Fruit fly (Drosophila melanogaster): ENCODE measurements around the gene ND-MNLL.

Gene ND-MNLL

DNA sequence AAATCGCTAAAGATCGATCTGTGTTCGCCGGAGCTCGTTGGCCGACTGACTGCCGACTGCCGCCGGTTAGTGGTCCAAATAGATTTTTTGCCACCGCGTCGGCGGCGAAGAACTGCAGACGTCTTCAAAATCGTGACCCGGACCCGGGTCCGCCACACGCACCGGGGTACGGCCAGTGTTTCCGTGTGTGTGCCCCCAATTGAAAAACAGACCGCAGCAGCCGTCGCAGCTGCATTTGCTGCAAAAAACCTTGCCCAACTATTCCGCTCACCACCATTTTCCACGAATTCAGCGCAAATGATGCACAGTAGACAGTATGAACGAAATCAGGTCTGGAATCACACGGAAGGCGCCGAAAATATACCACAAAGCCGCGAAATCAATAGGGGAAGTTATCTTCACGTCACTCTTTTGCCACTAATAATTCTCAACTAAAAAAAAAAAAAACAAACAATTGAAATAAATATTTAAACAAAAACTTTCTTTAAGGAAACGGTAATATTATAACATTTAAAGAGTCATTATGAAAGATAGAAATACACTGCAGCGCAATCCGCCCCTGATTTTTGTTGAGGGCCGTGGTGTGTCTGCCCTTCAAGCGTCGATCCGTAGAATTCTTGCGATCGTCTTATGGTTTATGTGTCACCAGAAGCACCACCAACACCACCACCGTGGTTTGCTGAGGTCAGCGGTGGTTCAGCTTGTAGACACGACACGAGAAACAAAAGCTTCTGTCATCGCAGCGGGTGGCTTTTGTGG, 20.2 kb downstream of the ND-MNLL start, which contains the start of gene dec:
dec (minus strand) TSS at position 51 of the 759 bp plus-strand sequence.
- peak; percentile 74 for TF ChIP-seq CG17801 (GFP tag; optimal IDR thresholded peaks at IDR 0.05; ENCODE audit: partially characterized antibody)

DNA sequence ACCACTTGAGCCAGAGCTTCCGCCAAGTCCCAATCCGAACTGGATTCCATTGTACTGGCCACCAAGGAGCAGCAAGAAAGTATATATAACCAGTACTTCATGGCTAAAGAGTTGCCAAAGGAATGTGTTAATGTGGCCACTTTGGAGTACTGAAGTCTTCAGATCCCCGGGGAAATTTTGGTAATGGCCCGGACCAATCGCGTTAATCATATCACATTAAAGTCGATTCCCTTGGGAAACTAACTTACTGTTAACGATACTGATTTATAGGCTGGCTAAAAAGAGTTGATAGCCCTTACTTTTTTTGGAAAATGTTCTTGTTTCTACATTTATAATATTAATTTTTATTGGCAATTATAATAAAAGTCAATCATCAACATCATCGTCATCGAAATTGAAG, 26.7 kb downstream of the ND-MNLL start, which contains the start of gene Ir7b:
Ir7b (minus strand) TSS at position 101 of the 400 bp plus-strand sequence.
- TF ChIP-seq CG17801 (GFP tag; optimal IDR thresholded peaks at IDR 0.05; ENCODE audit: partially characterized antibody) = no peak

DNA sequence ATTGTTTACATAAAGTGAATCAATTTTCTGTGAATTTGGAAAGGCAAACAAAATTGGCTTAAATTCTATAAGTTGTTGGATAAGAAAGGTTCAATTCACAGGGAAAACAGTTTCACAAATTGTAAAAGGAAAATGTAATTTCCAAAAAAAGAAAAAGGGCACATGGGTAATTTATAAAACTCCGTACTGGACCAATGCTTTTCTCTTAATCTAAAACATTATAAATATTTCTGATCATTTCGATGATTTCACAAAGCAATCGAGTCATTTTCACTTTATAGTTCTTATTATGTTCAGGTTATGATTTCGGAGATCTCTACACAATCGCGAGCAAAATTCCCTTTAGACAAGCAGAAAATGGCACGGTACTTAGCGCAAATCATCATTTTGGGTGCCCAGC, 35.7 kb downstream of the ND-MNLL start, which contains the start of gene CG1409:
CG1409 (plus strand) TSS at position 301 of the 400 bp plus-strand sequence.
- TF ChIP-seq CG17801 (GFP tag; optimal IDR thresholded peaks at IDR 0.05; ENCODE audit: partially characterized antibody) = no peak

DNA sequence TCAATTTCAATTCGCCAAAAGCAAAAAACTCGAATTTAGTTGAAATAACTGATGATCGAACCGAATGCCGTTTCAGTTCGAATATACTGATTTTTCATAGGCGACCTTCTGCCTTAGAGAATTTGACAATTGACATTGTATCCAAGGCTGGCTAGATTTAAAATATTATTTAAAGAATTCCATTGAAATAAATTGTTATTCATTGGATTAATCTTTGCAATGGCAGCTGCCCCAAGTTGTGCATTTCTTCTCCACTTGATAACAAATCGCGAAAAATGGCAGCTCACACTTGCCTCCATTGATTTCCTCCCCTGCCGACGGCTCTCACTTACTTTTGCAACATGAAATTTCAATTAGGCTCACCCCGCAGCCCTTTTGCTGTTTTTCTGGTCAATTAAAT, 39.5 kb downstream of the ND-MNLL start, which contains the start of gene CG10920:
CG10920 (minus strand) TSS at position 101 of the 400 bp plus-strand sequence.
- TF ChIP-seq CG17801 (GFP tag; optimal IDR thresholded peaks at IDR 0.05; ENCODE audit: partially characterized antibody) = no peak

All from ovary, adult (tissue).